Worm (Caenorhabditis elegans): ENCODE results near the gene cyld-1.

The cyld-1 gene

ce11 chrIII:9861470-9862342 lies 48.8 kb downstream of the cyld-1 start (continued):
- TF ChIP-seq unc-55 (GFP tag; optimal IDR thresholded peaks at IDR 0.05) (no peak), pha-4 (tag; optimal IDR thresholded peaks at IDR 0.05) (no peak), hlh-30 (tag; optimal IDR thresholded peaks at IDR 0.05; ENCODE audit: insufficient read depth) (peak; percentile 74), sox-4 (tag; optimal IDR thresholded peaks at IDR 0.05) (peak; percentile 86), pag-3 (tag; optimal IDR thresholded peaks at IDR 0.05; ENCODE audit: borderline replicate concordance) (no peak), lim-6 (tag; optimal IDR thresholded peaks at IDR 0.05) (peak; percentile 75), C38D4.7 (GFP tag; optimal IDR thresholded peaks at IDR 0.05) (peak; percentile 86), lin-11 (tag; optimal IDR thresholded peaks at IDR 0.05) (peak; percentile 72), ets-4 (tag; optimal IDR thresholded peaks at IDR 0.05) (no peak), ceh-30 (tag; optimal IDR thresholded peaks at IDR 0.05) (no peak), sox-2 (GFP tag; IDR thresholded peaks at IDR 0.05) (peak; percentile 77), ceh-31 (tag; optimal IDR thresholded peaks at IDR 0.05) (peak; percentile 73), mec-3 (tag; optimal IDR thresholded peaks at IDR 0.05; ENCODE audit: borderline replicate concordance) (no peak), elt-4 (tag; optimal IDR thresholded peaks at IDR 0.05) (no peak), ceh-19 (GFP tag; optimal IDR thresholded peaks at IDR 0.05) (peak; percentile 86), fax-1 (tag; optimal IDR thresholded peaks at IDR 0.05) (peak; percentile 72), ama-1 (optimal IDR thresholded peaks at IDR 0.05) (no peak), ceh-34 (tag; optimal IDR thresholded peaks at IDR 0.05) (peak; percentile 74), odd-2 (tag; optimal IDR thresholded peaks at IDR 0.05) (peak; percentile 63), hlh-13 (GFP tag; optimal IDR thresholded peaks at IDR 0.05) (peak; percentile 68), pha-2 (tag; optimal IDR thresholded peaks at IDR 0.05) (peak; percentile 86), pat-9 (tag; optimal IDR thresholded peaks at IDR 0.05) (peak; percentile 82), hlh-8 (tag; optimal IDR thresholded peaks at IDR 0.05) (peak; percentile 30), fkh-6 (tag; optimal IDR thresholded peaks at IDR 0.05) (peak; percentile 76), zip-5 (tag; optimal IDR thresholded peaks at IDR 0.05) (peak; percentile 72), nhr-232 (tag; optimal IDR thresholded peaks at IDR 0.05) (peak; percentile 85), elt-2 (tag; optimal IDR thresholded peaks at IDR 0.05) (peak; percentile 85), ref-2 (tag; optimal IDR thresholded peaks at IDR 0.05) (peak; percentile 80)

ce11 chrIII:9860201-9860780 lies 50.2 kb downstream of the cyld-1 start, which contains the start of gene twk-48:
Gene twk-48 (plus strand): TSS chrIII:9860730.
- peak; percentile 23 for TF ChIP-seq unc-42 (tag; optimal IDR thresholded peaks at IDR 0.05)
- no peak for TF ChIP-seq fkh-6 (tag; optimal IDR thresholded peaks at IDR 0.05)

ce11 chrIII:9859133-9859775 lies 51.2 kb downstream of the cyld-1 start, which contains the start of gene gpdh-2:
Gene gpdh-2 (minus strand): TSS chrIII:9859183.
- peak; percentile 8 for TF ChIP-seq ceh-31 (tag; optimal IDR thresholded peaks at IDR 0.05)
- no peak for TF ChIP-seq nfya-1 (tag; optimal IDR thresholded peaks at IDR 0.05)

ce11 chrIII:9858061-9858460 lies 52.4 kb downstream of the cyld-1 start:
- TF ChIP-seq elt-2 (tag; optimal IDR thresholded peaks at IDR 0.05) (peak; percentile 49), tbx-2 (tag; optimal IDR thresholded peaks at IDR 0.05) (no peak)

- TF ChIP-seq dve-1 (tag; optimal IDR thresholded peaks at IDR 0.05) = no peak
- TF ChIP-seq elt-2 (tag; optimal IDR thresholded peaks at IDR 0.05) = peak; percentile 58
These were observed 53.3 kb downstream of the cyld-1 start for ce11 chrIII:9857110-9857509.
